Fruit fly (Drosophila melanogaster): ENCODE results near the gene ZAP3.

ZAP3 gene

dm6 chrX:10115582-10116207 lies 33.4 kb upstream of the ZAP3 start:
- TF ChIP-seq Rel (GFP tag; optimal IDR thresholded peaks at IDR 0.05) (no peak), Rel (tag; optimal IDR thresholded peaks at IDR 0.05) (no peak), pan (optimal IDR thresholded peaks at IDR 0.05) (no peak), Dif (GFP tag; optimal IDR thresholded peaks at IDR 0.05; ENCODE audit: partially characterized antibody) (no peak), brk (GFP tag; optimal IDR thresholded peaks at IDR 0.05) (no peak), sv (GFP tag; optimal IDR thresholded peaks at IDR 0.05) (no peak), psq (GFP tag; optimal IDR thresholded peaks at IDR 0.05) (peak; percentile 57), foxo (GFP tag; optimal IDR thresholded peaks at IDR 0.05) (no peak), fru (GFP tag; optimal IDR thresholded peaks at IDR 0.05) (peak; percentile 28), usp (GFP tag; optimal IDR thresholded peaks at IDR 0.05) (no peak)

- peak; percentile 57 for TF ChIP-seq CG32264 (GFP tag; optimal IDR thresholded peaks at IDR 0.05)
- peak in 1 of 2 experiments; percentile 82 for TF ChIP-seq foxo (GFP tag; optimal IDR thresholded peaks at IDR 0.05)
- TF ChIP-seq Vsx2 (GFP tag; optimal IDR thresholded peaks at IDR 0.05; ENCODE audit: partially characterized antibody): no peak
- no peak for TF ChIP-seq N (GFP tag; optimal IDR thresholded peaks at IDR 0.05)
- no peak for TF ChIP-seq Hr83 (GFP tag; optimal IDR thresholded peaks at IDR 0.05; ENCODE audit: poor library complexity, severe bottlenecking)
- TF ChIP-seq Jra (GFP tag; optimal IDR thresholded peaks at IDR 0.05): peak; percentile 24
- TF ChIP-seq Sp1 (GFP tag; optimal IDR thresholded peaks at IDR 0.05): peak; percentile 78
- peak; percentile 83 for TF ChIP-seq h (GFP tag; optimal IDR thresholded peaks at IDR 0.05)
- TF ChIP-seq fru (GFP tag; optimal IDR thresholded peaks at IDR 0.05): peak; percentile 86
- TF ChIP-seq sage (GFP tag; optimal IDR thresholded peaks at IDR 0.05): peak; percentile 39
- TF ChIP-seq psq (GFP tag; optimal IDR thresholded peaks at IDR 0.05): peak; percentile 48
- peak; percentile 81 for TF ChIP-seq HLH106 (tag; optimal IDR thresholded peaks at IDR 0.05)
- peak; percentile 75 for TF ChIP-seq OdsH (GFP tag; optimal IDR thresholded peaks at IDR 0.05)
- peak; percentile 72 for TF ChIP-seq rgr (GFP tag; optimal IDR thresholded peaks at IDR 0.05)
- TF ChIP-seq dmrt93B (GFP tag; optimal IDR thresholded peaks at IDR 0.05): peak; percentile 64
- TF ChIP-seq br (GFP tag; optimal IDR thresholded peaks at IDR 0.05): peak; percentile 76
- no peak for TF ChIP-seq brk (GFP tag; optimal IDR thresholded peaks at IDR 0.05)
- TF ChIP-seq usp (GFP tag; optimal IDR thresholded peaks at IDR 0.05): no peak
- peak; percentile 50 for TF ChIP-seq Hnf4 (GFP tag; optimal IDR thresholded peaks at IDR 0.05)
- peak; percentile 74 for TF ChIP-seq woc (GFP tag; optimal IDR thresholded peaks at IDR 0.05)
- TF ChIP-seq CrebA (GFP tag; optimal IDR thresholded peaks at IDR 0.05; ENCODE audit: borderline replicate concordance): no peak
- TF ChIP-seq Mio (GFP tag; optimal IDR thresholded peaks at IDR 0.05): no peak
- peak; percentile 54 for TF ChIP-seq Dfd (GFP tag; optimal IDR thresholded peaks at IDR 0.05)
- peak; percentile 77 for TF ChIP-seq ey (GFP tag; optimal IDR thresholded peaks at IDR 0.05)
Observed at dm6 chrX:10113910-10114790, 31.9 kb upstream of the ZAP3 start.

dm6 chrX:10110898-10111297 lies 28.6 kb upstream of the ZAP3 start:
- no peak for TF ChIP-seq pan (optimal IDR thresholded peaks at IDR 0.05)
- no peak for TF ChIP-seq Mio (GFP tag; optimal IDR thresholded peaks at IDR 0.05)
- no peak for TF ChIP-seq sv (GFP tag; optimal IDR thresholded peaks at IDR 0.05)
- TF ChIP-seq Dif (GFP tag; optimal IDR thresholded peaks at IDR 0.05; ENCODE audit: partially characterized antibody): no peak
- no peak for TF ChIP-seq dl (GFP tag; optimal IDR thresholded peaks at IDR 0.05; ENCODE audit: insufficient read depth in 1 of 2, partially characterized antibody in 2 of 2)
- no peak for TF ChIP-seq rgr (GFP tag; optimal IDR thresholded peaks at IDR 0.05)
- no peak for TF ChIP-seq HLH106 (tag; optimal IDR thresholded peaks at IDR 0.05)
- TF ChIP-seq N (GFP tag; optimal IDR thresholded peaks at IDR 0.05): no peak
- TF ChIP-seq Sp1 (GFP tag; optimal IDR thresholded peaks at IDR 0.05): no peak
- TF ChIP-seq usp (GFP tag; optimal IDR thresholded peaks at IDR 0.05): no peak

dm6 chrX:10108286-10108685 lies 26.0 kb upstream of the ZAP3 start:
- TF ChIP-seq psq (GFP tag; optimal IDR thresholded peaks at IDR 0.05) (no peak), h (GFP tag; optimal IDR thresholded peaks at IDR 0.05) (no peak), sv (GFP tag; optimal IDR thresholded peaks at IDR 0.05) (no peak), Sp1 (GFP tag; optimal IDR thresholded peaks at IDR 0.05) (no peak), Dif (GFP tag; optimal IDR thresholded peaks at IDR 0.05; ENCODE audit: partially characterized antibody) (no peak), tai (GFP tag; optimal IDR thresholded peaks at IDR 0.05) (no peak), Myc (optimal IDR thresholded peaks at IDR 0.05) (no peak), Mio (GFP tag; optimal IDR thresholded peaks at IDR 0.05) (no peak), brk (GFP tag; optimal IDR thresholded peaks at IDR 0.05) (no peak), br (GFP tag; optimal IDR thresholded peaks at IDR 0.05) (no peak)
